Fruit fly (Drosophila melanogaster) Kc167 (cell line): ENCODE measurements around the gene Uba2.

Experiments used
- Myc ChIP-seq: fragments of >200 bp; optimal IDR thresholded peaks from 2 replicates; lab custom pipeline; 2017; ENCODE audit warnings: missing external identifiers
- Sin3A ChIP-seq: fragments of >200 bp; optimal IDR thresholded peaks from 2 replicates; lab custom pipeline; 2018; ENCODE audit warnings: missing external identifiers
- h ChIP-seq: fragments of >200 bp; optimal IDR thresholded peaks from 3 replicates; lab custom pipeline; 2018; ENCODE audit warnings: missing external identifiers
- insv ChIP-seq: fragments of >200 bp; optimal IDR thresholded peaks from 3 replicates; lab custom pipeline; 2018; ENCODE audit warnings: missing external identifiers
- psq ChIP-seq: fragments of >200 bp; optimal IDR thresholded peaks from 2 replicates; lab custom pipeline; 2017; ENCODE audit warnings: missing external identifiers
- ttk ChIP-seq: sonication (Bioruptor generic); optimal IDR thresholded peaks from 2 replicates; lab custom pipeline; 2017; ENCODE audit warnings: missing external identifiers

Uba2 gene

DNA sequence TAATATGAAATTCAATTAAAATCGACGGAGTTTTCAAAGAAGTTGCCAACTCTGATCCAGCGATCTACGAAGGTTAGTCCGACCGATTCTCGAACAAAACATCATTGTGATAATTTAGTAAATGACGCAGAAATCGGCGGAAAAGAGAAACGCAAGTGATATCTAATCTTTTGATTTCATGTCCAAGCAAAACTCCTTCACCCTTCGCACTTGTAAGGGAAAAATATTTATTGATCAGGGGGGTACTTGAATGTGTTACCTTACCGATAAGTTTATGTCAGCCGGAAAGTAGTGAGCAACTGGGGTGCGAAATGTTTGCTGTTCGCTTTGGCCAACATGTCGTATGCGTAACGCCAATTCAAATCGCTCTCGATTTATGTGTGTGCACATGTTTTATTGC, 30.5 kb downstream of the Uba2 start:
- TF ChIP-seq insv (lab: Kevin White, UChicago) = no peak
- TF ChIP-seq Sin3A = no peak
- TF ChIP-seq h (lab: Kevin White, UChicago) = no peak
- TF ChIP-seq Myc (lab: Kevin White, UChicago) = no peak
- no peak for TF ChIP-seq psq (lab: Kevin White, UChicago)
- no peak for TF ChIP-seq ttk (lab: Kevin White, UChicago)

- no peak for TF ChIP-seq h (lab: Kevin White, UChicago)
- TF ChIP-seq Sin3A = no peak
- TF ChIP-seq psq (lab: Kevin White, UChicago) = no peak
- no peak for TF ChIP-seq ttk (lab: Kevin White, UChicago)
- no peak for TF ChIP-seq Myc (lab: Kevin White, UChicago)
- no peak for TF ChIP-seq insv (lab: Kevin White, UChicago)
Observed at dm6 chr3L:8096106-8096558, 31.5 kb downstream of the Uba2 start.

DNA sequence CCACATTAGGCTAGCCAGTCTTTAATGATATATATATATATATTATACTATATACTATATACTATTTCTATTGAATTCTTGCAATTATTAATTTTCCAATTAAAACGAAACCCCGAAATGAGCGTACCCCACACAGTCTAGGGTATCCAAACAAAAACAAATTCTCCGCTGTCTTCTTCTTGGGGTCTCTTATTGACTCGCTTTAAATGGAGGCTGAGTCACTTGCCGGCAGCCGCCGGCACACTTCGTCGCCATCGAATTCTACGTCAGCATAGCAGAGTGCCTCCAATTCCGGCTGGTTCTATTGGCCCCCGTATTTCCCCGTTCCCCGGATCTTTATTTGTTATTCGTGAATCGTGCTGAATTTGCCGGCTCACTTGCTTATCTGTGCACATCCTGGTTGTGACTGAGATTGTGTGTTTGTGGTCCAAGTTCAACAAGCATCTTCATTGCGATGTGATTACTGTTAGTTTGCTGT, 32.9 kb downstream of the Uba2 start:
- TF ChIP-seq insv (lab: Kevin White, UChicago) (no peak), psq (lab: Kevin White, UChicago) (no peak), h (lab: Kevin White, UChicago) (no peak), ttk (lab: Kevin White, UChicago) (no peak), Myc (lab: Kevin White, UChicago) (no peak), Sin3A (no peak)

- TF ChIP-seq insv (lab: Kevin White, UChicago) (no peak), Sin3A (no peak), Myc (lab: Kevin White, UChicago) (no peak), ttk (lab: Kevin White, UChicago) (no peak), h (lab: Kevin White, UChicago) (no peak), psq (lab: Kevin White, UChicago) (no peak)
Observed at dm6 chr3L:8093553-8093952, 34.1 kb downstream of the Uba2 start.

DNA sequence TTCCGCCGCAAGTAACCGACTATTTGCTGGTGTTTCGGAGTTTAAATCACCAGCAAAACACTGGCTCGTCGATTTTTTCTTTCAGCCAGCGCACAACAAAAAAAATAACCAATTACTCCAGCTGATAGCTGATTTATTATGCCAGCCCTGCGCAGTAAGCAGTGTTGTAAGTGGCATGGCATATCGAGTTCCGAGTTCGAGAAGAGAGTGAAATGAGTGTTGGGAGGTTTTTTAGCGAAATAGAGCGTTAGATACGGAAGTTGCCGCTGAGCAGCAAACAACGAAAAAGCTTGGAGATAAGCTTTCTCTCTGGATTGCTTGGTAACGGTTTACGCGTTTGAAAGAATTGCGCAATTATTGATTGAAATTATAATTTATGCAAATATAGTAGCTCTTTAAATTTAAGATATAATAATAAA, 36.0 kb downstream of the Uba2 start, which contains the start of gene CG7565:
TSS of gene CG7565 (minus strand) at position 137 of the 419 bp plus-strand sequence.
- no peak for TF ChIP-seq Sin3A
- TF ChIP-seq h (lab: Kevin White, UChicago) = no peak
- no peak for TF ChIP-seq Myc (lab: Kevin White, UChicago)
- no peak for TF ChIP-seq insv (lab: Kevin White, UChicago)
- no peak for TF ChIP-seq ttk (lab: Kevin White, UChicago)
- no peak for TF ChIP-seq psq (lab: Kevin White, UChicago)

DNA sequence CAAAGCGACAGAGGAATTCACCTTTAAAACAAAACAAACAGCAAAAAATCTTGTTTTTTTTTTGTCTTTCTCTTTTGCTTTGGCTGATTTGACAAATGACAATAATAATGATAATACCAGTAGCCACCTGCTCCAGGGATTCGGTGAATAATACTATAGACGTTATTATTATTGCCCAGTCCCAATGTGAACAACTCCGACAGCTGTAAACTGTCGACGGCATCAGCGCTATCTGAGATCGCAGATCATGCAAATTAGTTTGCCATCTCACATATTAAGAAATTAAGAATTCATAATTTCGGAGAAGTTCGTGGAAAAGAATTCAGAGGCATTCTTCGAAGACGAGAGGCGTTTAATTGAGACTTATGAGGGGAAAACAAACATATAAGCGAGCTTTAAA, 41.4 kb downstream of the Uba2 start:
- TF ChIP-seq Sin3A = no peak
- no peak for TF ChIP-seq Myc (lab: Kevin White, UChicago)
- TF ChIP-seq insv (lab: Kevin White, UChicago) = no peak
- no peak for TF ChIP-seq psq (lab: Kevin White, UChicago)
- TF ChIP-seq ttk (lab: Kevin White, UChicago) = no peak
- TF ChIP-seq h (lab: Kevin White, UChicago) = no peak

- TF ChIP-seq insv (lab: Kevin White, UChicago) = no peak
- TF ChIP-seq Sin3A = no peak
- no peak for TF ChIP-seq h (lab: Kevin White, UChicago)
- TF ChIP-seq ttk (lab: Kevin White, UChicago) = no peak
- TF ChIP-seq Myc (lab: Kevin White, UChicago) = no peak
- TF ChIP-seq psq (lab: Kevin White, UChicago) = no peak
Observed at dm6 chr3L:8081822-8082221, 45.8 kb downstream of the Uba2 start.

- TF ChIP-seq Sin3A (no peak), psq (lab: Kevin White, UChicago) (no peak), Myc (lab: Kevin White, UChicago) (no peak), ttk (lab: Kevin White, UChicago) (no peak), h (lab: Kevin White, UChicago) (no peak), insv (lab: Kevin White, UChicago) (no peak)
Observed at dm6 chr3L:8080790-8081189, 46.8 kb downstream of the Uba2 start.

DNA sequence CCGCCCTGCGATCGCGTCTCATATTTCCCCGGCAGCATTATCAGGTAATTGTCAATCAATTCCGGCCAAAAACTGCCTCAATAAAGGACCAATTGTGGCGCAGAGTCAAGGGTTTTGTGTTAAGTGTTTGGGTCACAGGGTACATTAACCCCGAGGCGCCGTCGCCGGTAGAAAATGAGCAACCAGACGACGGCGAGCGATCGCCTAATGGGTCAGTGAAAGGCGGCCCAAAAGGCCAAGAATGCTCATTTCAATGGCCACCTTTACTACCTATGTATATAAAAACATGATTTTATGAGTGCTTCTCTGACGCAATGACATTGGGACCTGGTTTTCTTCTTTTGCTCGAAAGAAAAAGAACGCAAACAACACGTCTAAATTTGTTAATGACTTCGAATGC, 48.0 kb downstream of the Uba2 start:
- TF ChIP-seq h (lab: Kevin White, UChicago) (no peak), psq (lab: Kevin White, UChicago) (no peak), insv (lab: Kevin White, UChicago) (no peak), Sin3A (no peak), ttk (lab: Kevin White, UChicago) (no peak), Myc (lab: Kevin White, UChicago) (no peak)

dm6 chr3L:8077953-8078352, 49.7 kb downstream of the Uba2 start:
- TF ChIP-seq ttk (lab: Kevin White, UChicago) = no peak

DNA sequence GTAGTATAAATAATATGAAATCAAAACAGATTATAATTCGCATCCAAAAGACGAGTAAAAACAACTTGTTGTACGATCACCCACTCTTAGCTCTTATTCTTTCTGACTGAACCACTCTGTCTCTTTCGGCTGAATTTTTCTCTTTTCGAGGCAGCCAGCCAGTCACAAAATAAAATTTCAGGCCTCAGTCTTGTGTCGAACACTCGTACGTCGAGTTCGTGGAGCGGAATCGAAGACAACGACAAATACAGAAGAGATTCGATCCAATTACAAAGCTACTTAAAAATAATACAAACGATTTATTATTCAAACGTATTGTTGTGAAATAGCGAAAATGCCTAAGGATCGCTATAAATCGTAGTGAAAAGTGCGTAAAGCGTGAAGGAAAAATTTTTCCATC, 50.4 kb downstream of the Uba2 start:
- no peak for TF ChIP-seq h (lab: Kevin White, UChicago)
- no peak for TF ChIP-seq ttk (lab: Kevin White, UChicago)
- no peak for TF ChIP-seq psq (lab: Kevin White, UChicago)
- TF ChIP-seq Myc (lab: Kevin White, UChicago) = no peak
- TF ChIP-seq insv (lab: Kevin White, UChicago) = no peak
- TF ChIP-seq Sin3A = no peak

DNA sequence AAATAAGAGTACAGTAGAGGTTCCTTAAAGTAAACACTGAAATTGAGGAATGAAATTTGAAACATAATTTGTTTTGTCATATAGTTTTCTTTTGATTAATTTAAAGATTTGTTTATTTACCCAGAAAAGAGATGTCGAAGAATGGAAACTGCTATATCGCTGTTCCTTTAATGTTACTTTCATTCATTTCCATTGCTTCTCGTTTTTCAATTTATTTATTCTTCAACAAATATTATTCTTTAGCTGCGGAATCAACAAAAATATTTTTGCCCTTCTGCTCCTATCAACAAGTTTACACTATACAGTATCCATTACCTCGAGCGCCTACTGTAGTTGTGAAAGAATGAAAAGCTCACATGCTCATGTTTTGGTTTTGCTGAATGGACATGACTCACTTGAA, 51.5 kb downstream of the Uba2 start:
- TF ChIP-seq Myc (lab: Kevin White, UChicago) (no peak), h (lab: Kevin White, UChicago) (no peak), insv (lab: Kevin White, UChicago) (no peak), ttk (lab: Kevin White, UChicago) (no peak), Sin3A (no peak), psq (lab: Kevin White, UChicago) (no peak)
